Worm (Caenorhabditis elegans) whole organism, L3 larva: ENCODE measurements around the gene oac-46.

Experiments
- R02D3.7 ChIP-seq: fragments of 150-350 bp; optimal IDR thresholded peaks from 2 replicates; lab custom pipeline; 2014; ENCODE audit warnings: missing biosample characterization, missing genetic modification characterization
- ZK546.5 ChIP-seq: sonication (generic microtip); optimal IDR thresholded peaks from 2 replicates; lab custom pipeline; 2017; ENCODE audit warnings: missing biosample characterization, missing genetic modification characterization
- ama-1 ChIP-seq: fragments of 150-350 bp; optimal IDR thresholded peaks from 2 replicates; lab custom pipeline; 2018
- ceh-82 ChIP-seq: fragments of 150-350 bp; optimal IDR thresholded peaks from 2 replicates; lab custom pipeline; 2014; ENCODE audit warnings: missing biosample characterization, missing genetic modification characterization
- daf-12 ChIP-seq: fragments of 150-350 bp; optimal IDR thresholded peaks from 2 replicates; lab custom pipeline; 2014; ENCODE audit warnings: missing biosample characterization, missing genetic modification reagents, missing genetic modification characterization
- egl-27 ChIP-seq: sonication (generic microtip); optimal IDR thresholded peaks from 4 replicates; lab custom pipeline; 2017; ENCODE audit warnings: missing biosample characterization, missing genetic modification reagents, missing genetic modification characterization
- egl-5 ChIP-seq: fragments of 150-350 bp; optimal IDR thresholded peaks from 2 replicates; lab custom pipeline; 2017; ENCODE audit warnings: missing biosample characterization, missing genetic modification reagents, missing genetic modification characterization, inconsistent platforms
- elt-1 ChIP-seq: fragments of 150-350 bp; optimal IDR thresholded peaks from 2 replicates; lab custom pipeline; 2014; ENCODE audit warnings: missing biosample characterization, missing genetic modification characterization
- elt-2 ChIP-seq: sonication (generic microtip); optimal IDR thresholded peaks from 2 replicates; lab custom pipeline; 2016; ENCODE audit warnings: missing genetic modification reagents, mild to moderate bottlenecking, missing genetic modification characterization, missing compliant biosample characterization
- elt-3 ChIP-seq, 3 experiments: fragments of 150-350 bp in 1 of 3; sonication (generic microtip) in 2 of 3; optimal IDR thresholded peaks; 2 replicates in 2 of 3; 4 replicates in 1 of 3; lab custom pipeline; 2014 to 2017; ENCODE audit warnings: missing biosample characterization in 3 of 3, missing genetic modification characterization in 3 of 3
- eor-1 ChIP-seq, 2 experiments: fragments of 150-350 bp; optimal IDR thresholded peaks; 2 replicates each; lab custom pipeline; 2014 to 2018; ENCODE audit warnings: missing biosample characterization in 2 of 2, missing genetic modification characterization in 2 of 2
- fkh-10 ChIP-seq: sonication (generic microtip); optimal IDR thresholded peaks from 2 replicates; lab custom pipeline; 2017; ENCODE audit warnings: missing biosample characterization, missing genetic modification reagents, missing genetic modification characterization
- hmg-11 ChIP-seq: sonication (generic microtip); optimal IDR thresholded peaks from 2 replicates; lab custom pipeline; 2016; ENCODE audit warnings: missing genetic modification characterization, missing compliant biosample characterization
- lin-15B ChIP-seq: fragments of 150-350 bp; optimal IDR thresholded peaks from 2 replicates; lab custom pipeline; 2014; ENCODE audit warnings: missing biosample characterization, missing genetic modification characterization
- lin-39 ChIP-seq: fragments of 150-350 bp; optimal IDR thresholded peaks from 2 replicates; lab custom pipeline; 2018; ENCODE audit warnings: missing biosample characterization, missing genetic modification reagents, missing genetic modification characterization
- lsy-12 ChIP-seq: sonication (generic microtip); optimal IDR thresholded peaks from 2 replicates; lab custom pipeline; 2016; ENCODE audit warnings: mild to moderate bottlenecking, missing genetic modification characterization, missing compliant biosample characterization
- mdl-1 ChIP-seq: fragments of 150-350 bp; optimal IDR thresholded peaks from 2 replicates; lab custom pipeline; 2014; ENCODE audit warnings: missing biosample characterization, missing genetic modification characterization
- mml-1 ChIP-seq: fragments of 150-350 bp; sonication (generic microtip); optimal IDR thresholded peaks from 3 replicates; lab custom pipeline; 2014; ENCODE audit warnings: missing biosample characterization, missing genetic modification characterization
- nfya-1 ChIP-seq: sonication (generic microtip); optimal IDR thresholded peaks from 2 replicates; lab custom pipeline; 2017; ENCODE audit warnings: missing genetic modification characterization, mild to moderate bottlenecking, missing compliant biosample characterization, antibody characterized with exemption, moderate library complexity; ENCODE audit not compliant: insufficient read depth
- nhr-12 ChIP-seq: fragments of 150-350 bp; optimal IDR thresholded peaks from 2 replicates; lab custom pipeline; 2014; ENCODE audit warnings: missing biosample characterization, missing genetic modification characterization
- nhr-23 ChIP-seq: fragments of 150-350 bp; optimal IDR thresholded peaks from 2 replicates; lab custom pipeline; 2014; ENCODE audit warnings: missing biosample characterization, missing genetic modification reagents, missing genetic modification characterization
- nhr-237 ChIP-seq: fragments of 150-350 bp; optimal IDR thresholded peaks from 2 replicates; lab custom pipeline; 2014; ENCODE audit warnings: missing biosample characterization, missing genetic modification characterization
- nhr-25 ChIP-seq: sonication (generic microtip); optimal IDR thresholded peaks from 2 replicates; lab custom pipeline; 2017; ENCODE audit warnings: missing biosample characterization, missing genetic modification characterization
- nhr-43 ChIP-seq: sonication (generic microtip); optimal IDR thresholded peaks from 2 replicates; lab custom pipeline; 2016; ENCODE audit warnings: mild to moderate bottlenecking, missing genetic modification characterization, missing compliant biosample characterization; ENCODE audit not compliant: poor library complexity, severe bottlenecking
- nhr-67 ChIP-seq: fragments of 150-350 bp; optimal IDR thresholded peaks from 2 replicates; lab custom pipeline; 2014; ENCODE audit warnings: missing biosample characterization, missing genetic modification characterization
- nhr-76 ChIP-seq: fragments of 150-350 bp; sonication (generic microtip); optimal IDR thresholded peaks from 5 replicates; lab custom pipeline; 2014; ENCODE audit warnings: missing biosample characterization, missing genetic modification characterization
- nhr-77 ChIP-seq: fragments of 150-350 bp; optimal IDR thresholded peaks from 2 replicates; lab custom pipeline; 2014; ENCODE audit warnings: missing biosample characterization, missing genetic modification characterization
- pha-4 ChIP-seq: fragments of 150-350 bp; optimal IDR thresholded peaks from 2 replicates; lab custom pipeline; 2014; ENCODE audit warnings: missing biosample characterization, missing genetic modification reagents, missing genetic modification characterization
- pqm-1 ChIP-seq: fragments of 150-350 bp; optimal IDR thresholded peaks from 2 replicates; lab custom pipeline; 2017; ENCODE audit warnings: missing biosample characterization, missing genetic modification characterization, inconsistent platforms
- sea-2 ChIP-seq: fragments of 150-350 bp; sonication (generic microtip); optimal IDR thresholded peaks from 4 replicates; lab custom pipeline; 2014; ENCODE audit warnings: missing biosample characterization, missing genetic modification reagents, missing genetic modification characterization
- tbx-2 ChIP-seq: sonication (generic microtip); optimal IDR thresholded peaks from 2 replicates; lab custom pipeline; 2016; ENCODE audit warnings: mild to moderate bottlenecking, missing genetic modification characterization, missing compliant biosample characterization
- unc-39 ChIP-seq: sonication (generic microtip); optimal IDR thresholded peaks from 4 replicates; lab custom pipeline; 2017; ENCODE audit warnings: missing biosample characterization, missing genetic modification characterization
- unc-62 ChIP-seq: fragments of 150-350 bp; sonication (generic microtip); optimal IDR thresholded peaks from 4 replicates; lab custom pipeline; 2014; ENCODE audit warnings: missing biosample characterization, missing genetic modification reagents, missing genetic modification characterization
- ztf-11 ChIP-seq: fragments of 150-350 bp; optimal IDR thresholded peaks from 2 replicates; lab custom pipeline; 2014; ENCODE audit warnings: missing biosample characterization, missing genetic modification characterization
- ztf-4 ChIP-seq: fragments of 150-350 bp; optimal IDR thresholded peaks from 2 replicates; lab custom pipeline; 2014; ENCODE audit warnings: missing biosample characterization, missing genetic modification characterization

The oac-46 gene

DNA sequence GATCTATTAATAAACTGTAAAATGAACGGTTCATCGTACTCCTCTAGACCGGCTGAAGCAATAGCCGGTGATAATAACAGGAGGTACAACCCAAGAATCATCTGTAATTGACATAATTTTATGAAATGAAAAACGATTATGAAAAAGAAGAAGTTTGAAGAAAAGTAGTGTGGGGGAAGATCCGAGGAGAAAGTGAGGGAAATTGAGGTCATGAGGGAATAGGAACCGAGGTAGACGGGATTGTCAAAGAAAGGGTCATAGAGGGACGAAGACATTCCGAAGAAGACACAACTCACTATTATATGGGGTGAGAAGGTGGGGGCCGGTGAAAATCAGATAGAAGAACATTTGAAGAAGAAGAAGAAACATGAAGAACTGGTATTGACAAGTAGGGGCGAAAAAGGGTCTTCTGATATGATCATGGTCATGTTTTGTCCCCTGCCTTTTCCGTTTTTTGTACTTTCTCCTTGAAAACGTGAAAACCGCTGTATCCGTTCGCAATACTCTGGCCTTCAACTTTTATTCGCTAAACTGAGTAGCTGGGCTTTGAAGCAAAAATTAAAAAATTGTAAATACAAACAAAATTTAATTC, at the start of gene oac-46:
oac-46 (minus strand) TSS at position 101 of the 592 bp plus-strand sequence.
- TF ChIP-seq hmg-11 (tag; lab: Kevin White, UChicago) = no peak
- peak; percentile 56 for TF ChIP-seq nhr-23 (tag; lab: Kevin White, UChicago)
- no peak for TF ChIP-seq elt-2 (tag; lab: Kevin White, UChicago)
- no peak for TF ChIP-seq nhr-77 (tag; lab: Kevin White, UChicago)
- TF ChIP-seq ZK546.5 (tag; lab: Kevin White, UChicago) = no peak
- no peak for TF ChIP-seq egl-5 (tag; lab: Kevin White, UChicago)
- no peak for TF ChIP-seq mml-1 (tag; lab: Kevin White, UChicago)
- TF ChIP-seq ama-1 (lab: Kevin White, UChicago) = peak; percentile 14
- no peak for TF ChIP-seq tbx-2
- no peak for TF ChIP-seq mdl-1 (tag; lab: Kevin White, UChicago)
- TF ChIP-seq nhr-25 (tag; lab: Kevin White, UChicago) = peak; percentile 78
- no peak for TF ChIP-seq nfya-1 (tag; lab: Kevin White, UChicago)
- peak; percentile 39 for TF ChIP-seq nhr-43 (tag; lab: Kevin White, UChicago)
- TF ChIP-seq egl-27 (tag; lab: Kevin White, UChicago) = no peak

DNA sequence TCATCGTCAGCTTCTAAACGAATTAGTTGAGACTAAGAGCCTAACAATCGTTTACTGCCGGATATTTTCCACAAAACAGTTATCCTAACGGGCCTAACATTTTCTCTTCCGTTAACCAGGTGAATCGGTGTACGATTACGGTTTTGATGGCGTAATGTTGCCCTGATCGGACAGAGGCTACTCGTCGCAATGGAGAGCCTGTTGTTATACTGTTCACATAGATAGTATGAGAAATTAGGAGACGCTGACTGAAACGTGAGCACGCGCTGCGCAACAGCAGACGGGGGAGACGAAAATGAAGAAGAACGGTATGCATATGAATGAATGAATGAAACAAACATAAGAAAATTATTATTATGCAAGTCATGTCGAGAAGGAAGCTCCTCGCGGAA, 47.5 kb upstream of the oac-46 start:
- TF ChIP-seq ztf-4 (tag; lab: Kevin White, UChicago) = no peak
- no peak for TF ChIP-seq unc-62
- TF ChIP-seq ZK546.5 (tag; lab: Kevin White, UChicago) = no peak
- TF ChIP-seq lin-39 (tag; lab: Kevin White, UChicago) = no peak
- TF ChIP-seq nhr-25 (tag; lab: Kevin White, UChicago) = no peak
- TF ChIP-seq sea-2 (GFP tag; lab: Kevin White, UChicago) = no peak
- no peak for TF ChIP-seq ztf-11 (tag; lab: Kevin White, UChicago)
- TF ChIP-seq mml-1 (tag; lab: Kevin White, UChicago) = no peak
- TF ChIP-seq ceh-82 (tag; lab: Kevin White, UChicago) = no peak
- TF ChIP-seq nhr-23 (tag; lab: Kevin White, UChicago) = no peak
- no peak for TF ChIP-seq egl-27 (tag; lab: Kevin White, UChicago)
- TF ChIP-seq unc-39 = no peak
- no peak for TF ChIP-seq eor-1 (tag; optimal IDR thresholded peaks at IDR 0.05; lab: Kevin White, UChicago)
- no peak for TF ChIP-seq elt-3 (tag; optimal IDR thresholded peaks at IDR 0.05; lab: Kevin White, UChicago)
- no peak for TF ChIP-seq nhr-77 (tag; lab: Kevin White, UChicago)
- no peak for TF ChIP-seq tbx-2
- TF ChIP-seq R02D3.7 (tag; lab: Kevin White, UChicago) = no peak
- no peak for TF ChIP-seq elt-1 (tag; lab: Kevin White, UChicago)

ce11 chrII:8898582-8899356, 46.9 kb upstream of the oac-46 start:
- TF ChIP-seq lsy-12 (tag; lab: Kevin White, UChicago) (no peak), pha-4 (tag; lab: Kevin White, UChicago) (no peak), eor-1 (tag; optimal IDR thresholded peaks at IDR 0.05; lab: Kevin White, UChicago) (no peak), daf-12 (no peak), elt-2 (tag; lab: Kevin White, UChicago) (no peak), lin-15B (tag; lab: Kevin White, UChicago) (no peak), egl-5 (tag; lab: Kevin White, UChicago) (no peak), nhr-76 (tag; lab: Kevin White, UChicago) (no peak), nhr-67 (tag; lab: Kevin White, UChicago) (no peak), ceh-82 (tag; lab: Kevin White, UChicago) (no peak), fkh-10 (no peak), nhr-43 (tag; lab: Kevin White, UChicago) (no peak)

ce11 chrII:8897244-8897643, 45.3 kb upstream of the oac-46 start:
- TF ChIP-seq unc-62 (no peak), lsy-12 (tag; lab: Kevin White, UChicago) (no peak), nhr-12 (tag; lab: Kevin White, UChicago) (no peak), nhr-237 (no peak), pqm-1 (no peak), nfya-1 (tag; lab: Kevin White, UChicago) (no peak), nhr-43 (tag; lab: Kevin White, UChicago) (no peak), lin-39 (tag; lab: Kevin White, UChicago) (no peak)
